Fruit fly (Drosophila melanogaster) whole organism, embryonic: Measurements from ENCODE around the gene ppk7.

Experiments used
- Abd-B ChIP-seq: fragments of 200-800 bp; sonication (Bioruptor generic); optimal IDR thresholded peaks from 2 replicates; lab custom pipeline; 2018; ENCODE audit warnings: missing biosample characterization, mild to moderate bottlenecking, missing genetic modification characterization, moderate library complexity
- Adf1 ChIP-seq: fragments of 200-800 bp; sonication (Bioruptor generic); IDR thresholded peaks from 2 replicates; pipeline ENCODE4 v1.3.6; 2022; ENCODE audit warnings: missing biosample characterization, missing genetic modification characterization
- B-H1 ChIP-seq: fragments of 200-800 bp; sonication (Bioruptor generic); IDR thresholded peaks from 3 replicates; pipeline ENCODE4 v1.3.6; 2022; ENCODE audit warnings: missing biosample characterization, missing genetic modification characterization
- grn ChIP-seq: fragments of 200-800 bp; sonication (Bioruptor generic); optimal IDR thresholded peaks from 3 replicates; lab custom pipeline; 2017; ENCODE audit warnings: missing biosample characterization, missing genetic modification characterization

DNA sequence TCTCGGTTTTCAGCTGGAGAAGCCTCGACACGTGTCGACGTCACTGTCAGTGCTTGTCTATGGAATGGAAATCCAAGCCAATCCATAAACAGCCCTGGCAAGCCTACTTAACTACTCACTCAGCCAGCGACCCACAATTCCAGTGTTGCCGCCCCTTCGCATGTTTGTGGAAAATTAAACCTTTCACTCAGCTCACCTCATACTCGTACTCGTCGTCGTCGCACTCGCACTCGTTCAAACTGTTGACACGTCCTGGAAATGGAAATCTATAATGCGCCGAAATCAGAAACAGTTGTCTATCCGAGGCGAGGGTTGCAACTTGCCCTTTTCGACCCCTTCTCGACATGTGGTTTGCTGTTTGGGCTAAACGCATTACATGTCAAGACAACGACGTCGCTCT is 35.1 kb downstream of the ppk7 start:
- TF ChIP-seq Abd-B (GFP tag; lab: Kevin White, UChicago) (no peak), B-H1 (no peak), grn (GFP tag; lab: Kevin White, UChicago) (no peak), Adf1 (no peak)
